Worm (Caenorhabditis elegans) whole organism, L4 larva: ENCODE measurements around the gene emb-8.

Experiments
- ama-1 ChIP-seq: fragments of 150-350 bp; optimal IDR thresholded peaks from 2 replicates; lab custom pipeline; 2014; ENCODE audit warnings: inconsistent platforms, mixed read lengths
- hlh-11 ChIP-seq: fragments of 200-800 bp; sonication (Bioruptor generic); optimal IDR thresholded peaks from 2 replicates; lab custom pipeline; 2018; ENCODE audit warnings: mild to moderate bottlenecking, missing genetic modification characterization, missing compliant biosample characterization
- madf-9 ChIP-seq: fragments of 200-800 bp; sonication (Bioruptor generic); conservative IDR thresholded peaks from 2 replicates; pipeline ENCODE4 v1.3.6; 2022; ENCODE audit warnings: missing genetic modification reagents, missing genetic modification characterization, missing compliant biosample characterization
- nhr-77 ChIP-seq: fragments of 150-350 bp; optimal IDR thresholded peaks from 2 replicates; lab custom pipeline; 2014; ENCODE audit warnings: missing biosample characterization, missing genetic modification characterization

ce11 chrIII:5147445-5147844 lies 52.0 kb downstream of the emb-8 start:
- TF ChIP-seq ama-1 (lab: Kevin White, UChicago) (no peak), hlh-11 (tag; lab: Kevin White, UChicago) (no peak), nhr-77 (tag; lab: Kevin White, UChicago) (no peak), madf-9 (GFP tag; lab: Robert Waterston, UW) (no peak)
